Worm (Caenorhabditis elegans): ENCODE results near the gene mccc-2.

The mccc-2 gene

ce11 chrIII:9051119-9051597, 38.0 kb downstream of the mccc-2 start (continued):
- TF ChIP-seq lsy-2 (tag; optimal IDR thresholded peaks at IDR 0.05) (peak in 1 of 2 experiments; percentile 91), nhr-41 (GFP tag; IDR thresholded peaks at IDR 0.05) (0 out of 2 replicates have a peak, but pooled peaks have one; percentile 43), dmd-9 (GFP tag; IDR thresholded peaks at IDR 0.05) (no peak), aly-2 (tag; optimal IDR thresholded peaks at IDR 0.05) (no peak), attf-4 (tag; optimal IDR thresholded peaks at IDR 0.05) (peak; percentile 2), skn-1 (tag; optimal IDR thresholded peaks at IDR 0.05) (no peak), ceh-32 (tag; optimal IDR thresholded peaks at IDR 0.05; ENCODE audit: poor library complexity) (no peak), T26A8.4 (GFP tag; IDR thresholded peaks at IDR 0.05) (peak; percentile 89), zip-2 (tag; optimal IDR thresholded peaks at IDR 0.05) (peak; percentile 74), D1046.2 (GFP tag; IDR thresholded peaks at IDR 0.05) (0 out of 2 replicates have a peak, but pooled peaks have one; percentile 4), fkh-10 (GFP tag; optimal IDR thresholded peaks at IDR 0.05) (no peak), jun-1 (tag; optimal IDR thresholded peaks at IDR 0.05) (peak; percentile 31), dmd-6 (GFP tag; IDR thresholded peaks at IDR 0.05) (peak; percentile 63), F49E8.2 (tag; optimal IDR thresholded peaks at IDR 0.05; ENCODE audit: borderline replicate concordance) (no peak), zfp-3 (GFP tag; conservative IDR thresholded peaks at IDR 0.05) (peak; percentile 98), Y48G9A.11 (GFP tag; IDR thresholded peaks at IDR 0.05) (no peak), lin-1 (GFP tag; IDR thresholded peaks at IDR 0.05) (peak; percentile 82), unc-130 (GFP tag; optimal IDR thresholded peaks at IDR 0.05) (no peak), nhr-76 (tag; optimal IDR thresholded peaks at IDR 0.05) (peak; percentile 11), aha-1 (tag) (peak; percentile 98), daf-12 (tag; optimal IDR thresholded peaks at IDR 0.05) (no peak), ceh-20 (GFP tag; IDR thresholded peaks at IDR 0.05) (peak; percentile 67; the same call in 1 of the 2 replicates), daf-19 (GFP tag; conservative IDR thresholded peaks at IDR 0.05) (peak; percentile 31; the same call in 1 of the 2 replicates), nhr-6 (tag; optimal IDR thresholded peaks at IDR 0.05) (peak; percentile 80), dmd-8 (GFP tag; IDR thresholded peaks at IDR 0.05) (no peak), F10B5.3 (tag; optimal IDR thresholded peaks at IDR 0.05) (no peak), nhr-48 (tag; optimal IDR thresholded peaks at IDR 0.05) (no peak), lin-13 (GFP tag; optimal IDR thresholded peaks at IDR 0.05) (peak; percentile 76), ZK546.5 (tag; optimal IDR thresholded peaks at IDR 0.05) (no peak), arid-1 (GFP tag; conservative IDR thresholded peaks at IDR 0.05) (0 out of 2 replicates have a peak, but pooled peaks have one; percentile 57), ceh-44 (GFP tag; IDR thresholded peaks at IDR 0.05) (no peak), Y105C5A.15 (GFP tag; IDR thresholded peaks at IDR 0.05) (no peak), spr-1 (tag; optimal IDR thresholded peaks at IDR 0.05) (peak; percentile 27), saeg-2 (GFP tag; IDR thresholded peaks at IDR 0.05) (0 out of 2 replicates have a peak, but pooled peaks have one; percentile 70), F44E2.7 (GFP tag; IDR thresholded peaks at IDR 0.05) (0 out of 2 replicates have a peak, but pooled peaks have one; percentile 14), egl-43 (GFP tag; IDR thresholded peaks at IDR 0.05) (peak; percentile 53; the same call in 1 of the 2 replicates), lin-39 (tag; optimal IDR thresholded peaks at IDR 0.05) (no peak), vab-7 (GFP tag; IDR thresholded peaks at IDR 0.05) (peak; percentile 59; the same call in 1 of the 2 replicates), cey-2 (tag; optimal IDR thresholded peaks at IDR 0.05; ENCODE audit: borderline replicate concordance, insufficient read depth) (peak; percentile 41), sdz-12 (GFP tag; optimal IDR thresholded peaks at IDR 0.05) (peak; percentile 86), mdt-29 (GFP tag; IDR thresholded peaks at IDR 0.05) (peak; percentile 85), dpl-1 (GFP tag; optimal IDR thresholded peaks at IDR 0.05) (peak; percentile 51), spr-3 (GFP tag; optimal IDR thresholded peaks at IDR 0.05) (peak; percentile 5), ama-1 (optimal IDR thresholded peaks at IDR 0.05) (peak; percentile 90), ceh-82 (tag; optimal IDR thresholded peaks at IDR 0.05) (no peak), hmg-1.1 (GFP tag; IDR thresholded peaks at IDR 0.05) (peak; percentile 70), hif-1 (tag; optimal IDR thresholded peaks at IDR 0.05) (peak in 1 of 2 experiments; percentile 37), lin-38 (GFP tag; IDR thresholded peaks at IDR 0.05) (peak; percentile 68), nhr-11 (tag; optimal IDR thresholded peaks at IDR 0.05) (no peak), snpc-4 (tag; optimal IDR thresholded peaks at IDR 0.05) (no peak), ceh-62 (tag; optimal IDR thresholded peaks at IDR 0.05) (no peak)
